Fruit fly (Drosophila melanogaster) whole organism, prepupa: ENCODE results near the gene CG4704.

Source experiments
- CG10631 ChIP-seq: fragments of 200-800 bp; sonication (Bioruptor generic); optimal IDR thresholded peaks from 2 replicates; lab custom pipeline; 2016; ENCODE audit warnings: missing biosample characterization, missing genetic modification characterization
- CG10669 ChIP-seq: fragments of 200-800 bp; sonication (Bioruptor generic); optimal IDR thresholded peaks from 3 replicates; lab custom pipeline; 2018; ENCODE audit warnings: missing biosample characterization, mild to moderate bottlenecking, missing genetic modification characterization, moderate library complexity
- CG15336 ChIP-seq: fragments of 200-800 bp; sonication (Bioruptor generic); IDR thresholded peaks from 2 replicates; pipeline ENCODE4 v1.3.6; 2022; ENCODE audit warnings: missing biosample characterization, missing genetic modification characterization
- CG16779 ChIP-seq: fragments of 200-800 bp; sonication (Bioruptor generic); optimal IDR thresholded peaks from 3 replicates; lab custom pipeline; 2017; ENCODE audit warnings: missing biosample characterization, mild to moderate bottlenecking, missing genetic modification characterization
- CG3032 ChIP-seq: fragments of 200-800 bp; optimal IDR thresholded peaks from 2 replicates; lab custom pipeline; 2019; ENCODE audit warnings: missing biosample characterization, mild to moderate bottlenecking, missing genetic modification characterization, moderate library complexity
- CG31627 ChIP-seq: fragments of 200-800 bp; sonication (Bioruptor generic); optimal IDR thresholded peaks from 3 replicates; lab custom pipeline; 2016; ENCODE audit warnings: missing biosample characterization, missing genetic modification characterization
- CG6163 ChIP-seq: fragments of 200-800 bp; sonication (Bioruptor generic); IDR thresholded peaks from 3 replicates; pipeline ENCODE4 v1.3.6; 2022; ENCODE audit warnings: missing biosample characterization, missing genetic modification characterization
- CG6792 ChIP-seq: fragments of 200-800 bp; sonication (Bioruptor generic); optimal IDR thresholded peaks from 3 replicates; lab custom pipeline; 2016; ENCODE audit warnings: missing biosample characterization, missing genetic modification characterization
- CG8119 ChIP-seq: fragments of 200-800 bp; sonication (Bioruptor generic); IDR thresholded peaks from 3 replicates; pipeline ENCODE4 v1.3.6; 2022; ENCODE audit warnings: missing biosample characterization, missing genetic modification characterization
- CG8319 ChIP-seq: fragments of 200-800 bp; sonication (Bioruptor generic); optimal IDR thresholded peaks from 3 replicates; lab custom pipeline; 2016; ENCODE audit warnings: missing biosample characterization, missing genetic modification characterization
- CG8632 ChIP-seq: fragments of 200-800 bp; sonication (Bioruptor generic); optimal IDR thresholded peaks from 3 replicates; lab custom pipeline; 2016; ENCODE audit warnings: missing biosample characterization, missing genetic modification characterization
- Eip78C ChIP-seq: fragments of 200-800 bp; sonication (Bioruptor generic); peaks from one replicate; lab custom pipeline; 2016; ENCODE audit warnings: missing biosample characterization, missing genetic modification characterization
- Eip93F ChIP-seq: fragments of 200-800 bp; sonication (Bioruptor generic); optimal IDR thresholded peaks from 2 replicates; lab custom pipeline; 2016; ENCODE audit warnings: missing biosample characterization, mild to moderate bottlenecking, missing genetic modification characterization
- Ets21C ChIP-seq: fragments of 200-800 bp; sonication (Bioruptor generic); optimal IDR thresholded peaks from 3 replicates; lab custom pipeline; 2016; ENCODE audit warnings: missing biosample characterization, missing genetic modification characterization
- Ets96B ChIP-seq: fragments of 200-800 bp; optimal IDR thresholded peaks from 2 replicates; lab custom pipeline; 2019; ENCODE audit warnings: missing biosample characterization, mild to moderate bottlenecking, missing genetic modification characterization, moderate library complexity
- Gug ChIP-seq: fragments of 200-800 bp; sonication (Bioruptor generic); IDR thresholded peaks from 2 replicates; pipeline ENCODE4 v1.3.6; 2022; ENCODE audit warnings: missing biosample characterization, missing genetic modification characterization
- Met ChIP-seq: fragments of 200-800 bp; sonication (Bioruptor generic); optimal IDR thresholded peaks from 3 replicates; lab custom pipeline; 2016; ENCODE audit warnings: missing biosample characterization, missing genetic modification characterization
- OdsH ChIP-seq: fragments of 200-800 bp; sonication (Bioruptor generic); optimal IDR thresholded peaks from 3 replicates; lab custom pipeline; 2016; ENCODE audit warnings: missing biosample characterization, missing genetic modification characterization
- Smox ChIP-seq: fragments of 200-800 bp; sonication (Bioruptor generic); optimal IDR thresholded peaks from 3 replicates; lab custom pipeline; 2016; ENCODE audit warnings: missing biosample characterization, missing genetic modification characterization
- Sox102F ChIP-seq: fragments of 200-800 bp; sonication (Bioruptor generic); optimal IDR thresholded peaks from 2 replicates; lab custom pipeline; 2016; ENCODE audit warnings: missing biosample characterization, mild to moderate bottlenecking, missing genetic modification characterization
- Sox14 ChIP-seq: fragments of 200-800 bp; sonication (Bioruptor generic); optimal IDR thresholded peaks from 3 replicates; lab custom pipeline; 2016; ENCODE audit warnings: missing biosample characterization, missing genetic modification characterization
- acj6 ChIP-seq: fragments of 200-800 bp; sonication (Bioruptor generic); optimal IDR thresholded peaks from 3 replicates; lab custom pipeline; 2016; ENCODE audit warnings: missing biosample characterization, missing genetic modification characterization
- cyc ChIP-seq: fragments of 200-800 bp; sonication (Bioruptor generic); optimal IDR thresholded peaks from 3 replicates; lab custom pipeline; 2016; ENCODE audit warnings: missing biosample characterization, missing genetic modification characterization
- esn ChIP-seq: fragments of 200-800 bp; sonication (Bioruptor generic); optimal IDR thresholded peaks from 2 replicates; lab custom pipeline; 2016; ENCODE audit warnings: missing biosample characterization, mild to moderate bottlenecking, missing genetic modification characterization, moderate library complexity
- fd85E ChIP-seq: fragments of 200-800 bp; sonication (Bioruptor generic); optimal IDR thresholded peaks from 3 replicates; lab custom pipeline; 2016; ENCODE audit warnings: missing biosample characterization, missing genetic modification characterization
- lz ChIP-seq: fragments of 200-800 bp; sonication (Bioruptor generic); optimal IDR thresholded peaks from 3 replicates; lab custom pipeline; 2016; ENCODE audit warnings: missing biosample characterization, missing genetic modification characterization
- pdm3 ChIP-seq: fragments of 200-800 bp; sonication (Bioruptor generic); optimal IDR thresholded peaks from 3 replicates; lab custom pipeline; 2016; ENCODE audit warnings: missing biosample characterization, missing genetic modification characterization
- spab ChIP-seq: fragments of 200-800 bp; sonication (Bioruptor generic); optimal IDR thresholded peaks from 2 replicates; lab custom pipeline; 2017; ENCODE audit warnings: missing biosample characterization, mild to moderate bottlenecking, missing genetic modification characterization, missing genetic modification reagents
- ss ChIP-seq, 2 experiments: fragments of 200-800 bp; sonication (Bioruptor generic); optimal IDR thresholded peaks; 2 replicates in 1 of 2; 3 replicates in 1 of 2; lab custom pipeline; 2017 to 2018; ENCODE audit warnings: mild to moderate bottlenecking in 2 of 2, missing biosample characterization in 2 of 2, missing genetic modification characterization in 2 of 2, moderate library complexity in 1 of 2
- svp ChIP-seq: fragments of 200-800 bp; sonication (Bioruptor generic); peaks from one replicate; lab custom pipeline; 2016; ENCODE audit warnings: missing biosample characterization, missing genetic modification characterization
- vri ChIP-seq: fragments of 200-800 bp; sonication (Bioruptor generic); optimal IDR thresholded peaks from 3 replicates; lab custom pipeline; 2016; ENCODE audit warnings: missing biosample characterization, mild to moderate bottlenecking, missing genetic modification characterization

CG4704 gene

DNA sequence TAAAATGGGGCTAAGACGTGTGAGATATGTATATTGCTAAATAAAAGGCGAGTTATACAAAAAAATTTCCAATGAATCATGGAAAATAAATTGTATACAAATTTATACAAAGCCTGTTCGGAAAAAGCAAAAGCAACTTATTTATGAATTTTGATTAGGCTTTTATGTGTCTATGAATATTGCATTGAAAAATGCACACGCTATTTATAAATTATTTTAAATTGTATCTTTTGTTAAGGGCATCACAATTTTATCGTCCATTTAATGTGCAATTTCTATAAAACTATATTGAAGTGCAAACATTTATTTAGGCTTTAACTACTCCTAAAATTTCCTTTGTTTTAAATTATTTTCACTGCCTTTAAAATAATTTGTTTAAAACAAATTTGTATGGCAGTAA lies at the start of gene CG4704:
CG4704 (minus strand) TSS at position 101 of the 400 bp plus-strand sequence.
- TF ChIP-seq fd85E (GFP tag; lab: Kevin White, UChicago) (no peak), CG3032 (tag; lab: Kevin White, UChicago) (no peak)

DNA sequence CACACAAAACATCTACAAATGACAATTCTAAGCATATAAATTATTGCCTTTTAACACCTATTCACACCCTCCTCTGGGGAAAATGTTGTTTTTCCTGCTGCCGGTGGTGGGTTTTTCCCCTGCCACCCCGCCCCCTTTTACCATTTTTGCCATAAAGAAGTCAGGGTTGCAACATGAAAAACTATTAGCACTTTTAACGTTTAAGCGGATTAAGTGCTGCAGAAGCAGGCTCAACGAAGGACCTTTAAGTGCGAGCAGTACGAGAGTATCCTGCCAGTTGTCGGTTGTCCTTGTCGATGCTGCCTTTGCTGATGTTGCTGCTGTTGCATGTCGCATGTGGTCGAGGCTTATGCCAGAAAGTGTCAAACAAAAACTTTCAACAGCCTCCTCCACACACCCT lies 49.2 kb upstream of the CG4704 start:
- TF ChIP-seq OdsH (GFP tag; lab: Kevin White, UChicago) (no peak), CG6792 (GFP tag; lab: Kevin White, UChicago) (no peak), Sox102F (GFP tag; lab: Kevin White, UChicago) (no peak), Smox (no peak), Ets96B (tag; lab: Kevin White, UChicago) (no peak), cyc (GFP tag; lab: Kevin White, UChicago) (no peak), ss (GFP tag; optimal IDR thresholded peaks at IDR 0.05; lab: Kevin White, UChicago) (no peak), lz (GFP tag; lab: Kevin White, UChicago) (no peak), CG6163 (GFP tag; lab: Robert Waterston, UW) (no peak), CG8119 (GFP tag; lab: Robert Waterston, UW) (no peak), CG3032 (tag; lab: Kevin White, UChicago) (no peak), Gug (GFP tag; lab: Robert Waterston, UW) (no peak), CG16779 (tag; lab: Kevin White, UChicago) (no peak)
- TF ChIP-seq, all 60 proteins: peak for 0

DNA sequence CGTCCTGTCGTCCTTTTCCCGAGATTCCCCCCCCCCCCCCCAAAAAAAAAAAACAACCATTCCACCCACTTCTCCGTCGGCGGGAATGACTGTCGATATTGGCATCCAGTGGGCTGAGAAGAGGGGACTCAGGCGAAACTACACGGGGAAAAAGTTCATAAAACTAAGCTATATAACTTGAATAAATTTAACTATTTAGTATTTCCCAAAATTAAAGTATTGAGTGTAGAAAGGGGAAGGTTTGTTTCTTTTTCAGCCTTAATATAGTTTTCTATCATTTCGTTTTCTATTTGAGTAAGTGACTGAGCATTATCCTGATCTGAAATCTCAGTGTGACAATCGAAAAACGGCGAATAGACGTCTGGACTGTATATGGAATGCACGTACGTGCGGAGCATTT lies 45.6 kb upstream of the CG4704 start:
- TF ChIP-seq svp (GFP tag; lab: Kevin White, UChicago) (peak; percentile 47), Eip78C (GFP tag; lab: Kevin White, UChicago) (peak; percentile 14), Ets21C (GFP tag; lab: Kevin White, UChicago) (no peak)

DNA sequence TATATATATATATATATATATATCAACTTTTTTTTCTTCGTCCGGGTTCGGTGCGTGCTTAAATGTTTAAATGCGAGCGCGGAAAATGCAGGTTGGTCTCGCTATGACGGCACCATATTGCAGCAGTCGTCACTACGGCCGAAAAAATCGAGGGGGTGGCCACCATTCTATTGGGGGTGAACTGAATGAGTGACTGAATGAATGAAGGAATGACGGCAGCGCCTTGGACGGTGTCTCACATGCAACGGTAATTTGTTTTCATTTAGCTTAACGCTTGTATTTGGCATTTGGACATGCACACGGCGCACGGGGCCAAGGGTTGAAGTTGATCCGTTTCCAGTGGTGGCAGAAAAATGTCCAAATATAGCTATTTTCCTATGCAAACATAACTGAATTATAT lies 43.2 kb upstream of the CG4704 start:
- TF ChIP-seq CG10669 (no peak), CG15336 (GFP tag; lab: Robert Waterston, UW) (no peak), spab (GFP tag; lab: Kevin White, UChicago) (no peak), svp (GFP tag; lab: Kevin White, UChicago) (peak; percentile 20), CG8632 (GFP tag; lab: Kevin White, UChicago) (no peak), Eip78C (GFP tag; lab: Kevin White, UChicago) (no peak)

DNA sequence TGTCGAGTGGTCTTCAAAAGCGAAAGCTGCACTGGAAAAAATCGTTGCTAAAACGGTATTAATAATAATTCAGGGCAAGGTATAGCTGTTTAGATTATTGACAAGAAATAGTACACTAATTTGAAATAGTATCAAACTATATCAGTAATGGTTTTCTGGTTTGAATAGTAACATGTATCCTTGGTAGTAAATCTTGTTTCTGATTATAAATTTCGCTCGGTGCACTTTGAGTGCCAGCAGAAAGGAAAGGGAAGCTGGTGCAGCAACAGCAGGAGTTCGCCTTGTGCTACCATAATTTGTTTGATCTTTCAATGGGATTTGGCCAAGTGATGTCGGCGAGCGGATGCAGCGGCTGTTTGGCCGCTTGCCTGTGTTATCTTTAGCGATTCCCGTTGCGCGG lies 40.7 kb upstream of the CG4704 start:
- TF ChIP-seq Eip78C (GFP tag; lab: Kevin White, UChicago) (peak; percentile 28), Smox (peak; percentile 9), Eip93F (GFP tag; lab: Kevin White, UChicago) (no peak), lz (GFP tag; lab: Kevin White, UChicago) (peak; percentile 1), svp (GFP tag; lab: Kevin White, UChicago) (peak; percentile 75), esn (GFP tag; lab: Kevin White, UChicago) (peak; percentile 11), pdm3 (GFP tag; lab: Kevin White, UChicago) (no peak)

DNA sequence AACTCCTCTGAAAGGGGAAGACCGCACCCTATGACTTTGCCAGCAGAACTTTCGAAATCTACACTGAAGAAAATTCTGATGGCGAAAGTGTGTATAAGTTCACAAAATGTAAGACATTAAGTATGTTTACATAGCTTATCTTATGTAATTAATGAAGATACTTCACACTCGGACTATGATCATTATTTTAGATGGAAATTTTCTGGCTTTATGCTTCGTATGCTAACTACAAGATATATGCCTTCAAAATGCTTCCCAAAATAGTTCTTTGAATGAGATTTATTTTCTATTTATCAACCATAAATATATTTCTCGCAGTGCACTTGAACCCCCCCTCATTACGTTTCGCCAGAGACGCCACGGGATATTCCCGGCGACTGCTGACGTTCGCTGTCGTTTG lies 32.3 kb upstream of the CG4704 start:
- TF ChIP-seq svp (GFP tag; lab: Kevin White, UChicago): peak; percentile 25
- TF ChIP-seq Eip93F (GFP tag; lab: Kevin White, UChicago): no peak

DNA sequence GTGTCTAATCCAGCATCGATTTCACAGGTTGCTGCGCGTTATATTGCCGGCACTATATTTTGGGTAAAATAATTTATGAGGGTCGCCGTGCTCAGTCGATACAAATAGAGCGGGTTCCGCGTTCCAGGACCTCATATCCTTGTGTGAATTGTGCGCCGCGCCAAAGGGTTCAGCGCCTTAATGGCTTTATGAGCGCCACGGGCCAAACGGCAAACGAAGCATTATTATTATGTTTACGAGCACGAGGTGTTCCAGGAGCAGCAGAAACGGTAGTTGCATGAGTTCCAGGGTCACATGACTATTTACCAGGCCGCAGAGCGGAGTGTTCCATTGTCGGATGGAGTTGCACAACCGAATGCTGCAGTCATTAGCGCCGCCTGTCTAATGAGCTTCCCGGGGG lies 31.5 kb upstream of the CG4704 start:
- TF ChIP-seq CG31627 (GFP tag; lab: Kevin White, UChicago) (no peak), vri (no peak), Eip93F (GFP tag; lab: Kevin White, UChicago) (no peak), CG3032 (tag; lab: Kevin White, UChicago) (no peak), Sox14 (GFP tag; lab: Kevin White, UChicago) (no peak)

DNA sequence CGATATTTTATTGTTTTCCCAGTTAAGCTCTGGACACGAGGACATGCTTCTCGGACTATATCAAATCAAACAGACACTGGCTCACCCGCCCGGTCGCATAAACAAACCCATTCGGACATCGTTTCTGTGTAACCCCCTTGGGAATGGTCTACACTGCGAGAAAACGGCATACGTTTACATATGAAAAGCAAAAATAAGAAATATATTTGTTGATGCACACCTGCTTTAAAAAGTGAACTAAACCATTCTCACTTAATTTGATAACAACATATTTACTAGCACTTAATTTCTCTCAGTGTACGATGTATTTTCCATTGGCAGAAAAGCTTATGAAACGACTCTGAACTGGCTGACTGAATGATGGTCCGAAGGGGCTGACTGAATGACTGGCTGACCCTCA lies 15.9 kb upstream of the CG4704 start:
- no peak for TF ChIP-seq Gug (GFP tag; lab: Robert Waterston, UW)
- peak; percentile 4 for TF ChIP-seq CG10669
- no peak for TF ChIP-seq CG16779 (tag; lab: Kevin White, UChicago)
- TF ChIP-seq Met (GFP tag; lab: Kevin White, UChicago): peak; percentile 23
- peak; percentile 11; the same call in 1 of the 3 replicates for TF ChIP-seq CG6163 (GFP tag; lab: Robert Waterston, UW)
- TF ChIP-seq svp (GFP tag; lab: Kevin White, UChicago): peak; percentile 64
- no peak for TF ChIP-seq CG8319 (GFP tag; lab: Kevin White, UChicago)
- TF ChIP-seq acj6 (GFP tag; lab: Kevin White, UChicago): no peak
- TF ChIP-seq lz (GFP tag; lab: Kevin White, UChicago): peak; percentile 7
- peak; percentile 1 for TF ChIP-seq CG10631 (GFP tag; lab: Kevin White, UChicago)
